Worm (Caenorhabditis elegans) whole organism, L1 larva: ENCODE measurements around the gene R13H4.5.

Source experiments
- ces-1 ChIP-seq: fragments of 150-350 bp; optimal IDR thresholded peaks from 2 replicates; lab custom pipeline; 2014; ENCODE audit warnings: missing biosample characterization, missing genetic modification reagents, missing genetic modification characterization
- dsc-1 ChIP-seq: sonication (generic microtip); optimal IDR thresholded peaks from 2 replicates; lab custom pipeline; 2016; ENCODE audit warnings: mild to moderate bottlenecking, missing genetic modification characterization, missing compliant biosample characterization
- fos-1 ChIP-seq: fragments of 150-350 bp; optimal IDR thresholded peaks from 2 replicates; lab custom pipeline; 2014; ENCODE audit warnings: missing biosample characterization, missing genetic modification characterization
- grh-1 ChIP-seq: fragments of 200-800 bp; sonication (Bioruptor generic); IDR thresholded peaks from 2 replicates; pipeline ENCODE4 v1.3.6; 2022; ENCODE audit warnings: missing genetic modification reagents, missing genetic modification characterization, missing compliant biosample characterization
- lin-14 ChIP-seq: fragments of 200-800 bp; sonication (Bioruptor generic); optimal IDR thresholded peaks from 2 replicates; lab custom pipeline; 2018; ENCODE audit warnings: mild to moderate bottlenecking, missing genetic modification characterization, moderate library complexity, missing compliant biosample characterization
- nhr-11 ChIP-seq: fragments of 150-350 bp; optimal IDR thresholded peaks from 2 replicates; lab custom pipeline; 2014; ENCODE audit warnings: missing biosample characterization, missing genetic modification characterization
- nhr-28 ChIP-seq: fragments of 150-350 bp; optimal IDR thresholded peaks from 2 replicates; lab custom pipeline; 2014; ENCODE audit warnings: missing biosample characterization, missing genetic modification characterization
- nhr-84 ChIP-seq: sonication (generic microtip); optimal IDR thresholded peaks from 2 replicates; lab custom pipeline; 2017; ENCODE audit warnings: missing biosample characterization, missing genetic modification characterization
- skn-1 ChIP-seq: fragments of 150-350 bp; optimal IDR thresholded peaks from 2 replicates; lab custom pipeline; 2014; ENCODE audit warnings: missing biosample characterization, missing genetic modification characterization
- vab-15 ChIP-seq: sonication (generic microtip); optimal IDR thresholded peaks from 2 replicates; lab custom pipeline; 2017; ENCODE audit warnings: missing genotype, mild to moderate bottlenecking, missing genetic modification characterization, missing compliant biosample characterization
- zag-1 ChIP-seq: fragments of 150-350 bp; optimal IDR thresholded peaks from 2 replicates; lab custom pipeline; 2014; ENCODE audit warnings: missing biosample characterization, missing genetic modification characterization

DNA sequence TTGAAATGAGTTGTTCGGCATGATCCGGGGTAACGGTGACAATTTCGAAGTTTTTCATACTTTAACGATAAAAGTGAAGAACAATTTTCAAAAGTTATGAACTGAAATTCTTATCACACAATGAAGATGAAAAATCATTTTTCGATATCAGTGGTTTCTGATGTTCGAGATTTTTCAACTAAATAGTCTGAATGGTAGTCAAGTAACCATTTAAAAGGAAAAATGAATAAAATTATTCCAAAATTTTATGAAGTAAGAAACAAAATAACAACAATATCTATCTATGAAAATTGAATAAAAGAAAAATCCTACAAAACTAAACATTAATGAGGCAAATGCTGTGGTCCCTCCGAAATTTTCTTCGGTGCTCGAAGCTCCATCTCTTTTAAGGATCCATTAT, 34.8 kb upstream of the R13H4.5 start, which contains the start of gene D2023.4:
- TF ChIP-seq dsc-1 (tag; lab: Kevin White, UChicago): no peak
- no peak for TF ChIP-seq grh-1
- no peak for TF ChIP-seq zag-1 (tag; lab: Kevin White, UChicago)
- TF ChIP-seq vab-15: no peak
- TF ChIP-seq skn-1: no peak
- TF ChIP-seq fos-1 (tag; lab: Kevin White, UChicago): no peak
- TF ChIP-seq nhr-11: no peak
- no peak for TF ChIP-seq nhr-28 (tag; lab: Kevin White, UChicago)
- TF ChIP-seq lin-14 (GFP tag; lab: Kevin White, UChicago): no peak
- TF ChIP-seq ces-1 (GFP tag; lab: Kevin White, UChicago): no peak
- no peak for TF ChIP-seq nhr-84
